Worm (Caenorhabditis elegans): ENCODE measurements around the gene F44E5.4.

The F44E5.4 gene

DNA sequence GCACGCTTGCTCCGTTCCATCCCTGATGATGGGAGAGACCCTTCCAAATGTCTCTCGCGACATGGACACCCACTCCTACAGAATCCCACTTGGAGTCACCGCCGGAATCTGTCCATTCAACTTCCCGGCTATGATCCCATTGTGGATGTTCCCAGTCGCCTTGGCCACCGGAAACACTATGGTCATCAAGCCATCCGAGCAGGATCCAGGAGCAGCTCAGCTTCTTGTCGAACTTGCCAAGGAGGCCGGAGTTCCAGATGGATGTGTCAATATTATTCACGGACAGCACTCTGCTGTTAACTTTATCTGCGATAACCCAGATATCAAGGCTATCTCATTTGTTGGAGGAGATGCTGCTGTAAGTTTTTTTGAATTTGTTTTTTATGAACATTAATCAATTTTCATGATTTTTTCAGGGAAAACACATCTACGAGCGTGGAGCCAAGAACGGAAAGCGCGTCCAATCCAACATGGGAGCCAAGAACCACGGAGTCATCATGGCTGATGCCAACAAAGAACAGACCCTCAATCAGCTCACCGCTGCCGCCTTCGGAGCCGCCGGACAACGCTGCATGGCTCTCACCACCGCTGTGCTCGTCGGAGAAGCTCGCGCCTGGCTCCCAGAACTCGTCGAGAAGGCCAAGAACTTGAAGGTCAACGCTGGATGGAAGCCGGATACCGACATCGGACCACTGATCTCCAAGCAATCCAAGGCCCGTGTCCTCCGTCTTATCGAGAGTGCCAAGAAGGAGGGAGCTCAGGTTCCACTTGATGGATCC, 29.2 kb downstream of the F44E5.4 start:
- no peak for TF ChIP-seq tbx-37 (GFP tag; conservative IDR thresholded peaks at IDR 0.05)
- no peak for TF ChIP-seq pes-1 (GFP tag; IDR thresholded peaks at IDR 0.05)
- TF ChIP-seq B0310.2 (tag; optimal IDR thresholded peaks at IDR 0.05) = no peak
- no peak for TF ChIP-seq scrt-1 (GFP tag; IDR thresholded peaks at IDR 0.05)

- TF ChIP-seq tra-4 (tag; optimal IDR thresholded peaks at IDR 0.05) = no peak
- no peak for TF ChIP-seq sea-1 (GFP tag; conservative IDR thresholded peaks at IDR 0.05)
- TF ChIP-seq B0310.2 (tag; optimal IDR thresholded peaks at IDR 0.05) = no peak
- TF ChIP-seq hmg-4 (GFP tag; optimal IDR thresholded peaks at IDR 0.05) = no peak
- no peak for TF ChIP-seq scrt-1 (GFP tag; IDR thresholded peaks at IDR 0.05)
- no peak for TF ChIP-seq tbx-37 (GFP tag; conservative IDR thresholded peaks at IDR 0.05)
- TF ChIP-seq aly-1 (tag; optimal IDR thresholded peaks at IDR 0.05) = no peak
- no peak for TF ChIP-seq ets-7 (tag; optimal IDR thresholded peaks at IDR 0.05)
- TF ChIP-seq pes-1 (GFP tag; IDR thresholded peaks at IDR 0.05) = no peak
- TF ChIP-seq tbx-11 (GFP tag; IDR thresholded peaks at IDR 0.05) = no peak
- TF ChIP-seq hnd-1 (tag; optimal IDR thresholded peaks at IDR 0.05) = no peak
- TF ChIP-seq ceh-36 (tag; optimal IDR thresholded peaks at IDR 0.05) = no peak
- no peak for TF ChIP-seq hmbx-1 (tag; optimal IDR thresholded peaks at IDR 0.05)
- no peak for TF ChIP-seq flt-1 (GFP tag; IDR thresholded peaks at IDR 0.05)
Observed at ce11 chrII:11728545-11729105, 30.5 kb downstream of the F44E5.4 start, which contains the start of gene alh-8. Gene alh-8, plus strand, starts transcription at chrII:11729055.

- no peak for TF ChIP-seq ama-1 (optimal IDR thresholded peaks at IDR 0.05)
- no peak for TF ChIP-seq sea-1 (GFP tag; conservative IDR thresholded peaks at IDR 0.05)
- TF ChIP-seq hnd-1 (tag; optimal IDR thresholded peaks at IDR 0.05) = no peak
- no peak for TF ChIP-seq F13C5.2 (tag; optimal IDR thresholded peaks at IDR 0.05)
- no peak for TF ChIP-seq ets-7 (tag; optimal IDR thresholded peaks at IDR 0.05)
- no peak for TF ChIP-seq ceh-36 (tag; optimal IDR thresholded peaks at IDR 0.05)
- TF ChIP-seq hmbx-1 (tag; optimal IDR thresholded peaks at IDR 0.05) = no peak
- no peak for TF ChIP-seq tra-4 (tag; optimal IDR thresholded peaks at IDR 0.05)
- no peak for TF ChIP-seq hmg-4 (GFP tag; optimal IDR thresholded peaks at IDR 0.05)
- TF ChIP-seq ceh-13 (GFP tag; optimal IDR thresholded peaks at IDR 0.05) = no peak
- no peak for TF ChIP-seq flt-1 (GFP tag; IDR thresholded peaks at IDR 0.05)
- no peak for TF ChIP-seq pes-1 (GFP tag; IDR thresholded peaks at IDR 0.05)
- TF ChIP-seq scrt-1 (GFP tag; IDR thresholded peaks at IDR 0.05) = no peak
Observed at ce11 chrII:11727438-11727837, 31.7 kb downstream of the F44E5.4 start.

DNA sequence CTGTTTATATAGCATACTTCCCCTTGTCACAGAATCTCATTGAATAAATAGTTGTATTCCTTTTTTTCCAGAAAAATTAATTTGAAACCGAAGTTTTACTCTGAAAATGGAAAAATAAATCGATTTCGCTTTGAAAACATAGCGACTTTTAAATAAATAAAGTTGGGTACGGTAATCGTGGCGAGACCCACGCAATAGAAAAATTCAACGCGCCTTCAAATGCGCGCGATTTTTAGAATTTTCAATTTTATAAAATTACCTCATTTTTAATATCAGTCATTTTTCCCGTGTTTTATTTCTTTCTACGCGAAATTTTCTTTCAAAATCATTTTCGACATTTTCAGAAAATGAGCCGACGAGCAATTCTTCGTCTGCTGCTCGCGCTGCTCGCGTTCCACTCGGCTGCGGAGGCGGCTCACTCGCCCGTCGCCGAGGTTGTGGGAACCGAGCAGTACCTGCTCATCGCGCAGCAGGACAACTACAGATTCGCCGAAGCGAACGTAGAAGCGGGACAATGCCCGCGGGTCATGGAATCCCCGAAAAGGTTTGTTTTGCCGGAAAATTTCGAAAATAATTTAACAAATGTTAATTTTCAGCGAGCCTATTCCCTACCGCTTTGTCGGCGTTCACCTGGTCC, 32.5 kb downstream of the F44E5.4 start, which contains the start of gene F13D12.5:
F13D12.5 (plus strand) TSS at position 345 of the 637 bp plus-strand sequence.
- TF ChIP-seq flt-1 (GFP tag; IDR thresholded peaks at IDR 0.05) (no peak), hmbx-1 (tag; optimal IDR thresholded peaks at IDR 0.05) (no peak), scrt-1 (GFP tag; IDR thresholded peaks at IDR 0.05) (no peak), ceh-36 (tag; optimal IDR thresholded peaks at IDR 0.05) (no peak), ceh-13 (GFP tag; optimal IDR thresholded peaks at IDR 0.05) (no peak), tra-4 (tag; optimal IDR thresholded peaks at IDR 0.05) (peak; percentile 1)

DNA sequence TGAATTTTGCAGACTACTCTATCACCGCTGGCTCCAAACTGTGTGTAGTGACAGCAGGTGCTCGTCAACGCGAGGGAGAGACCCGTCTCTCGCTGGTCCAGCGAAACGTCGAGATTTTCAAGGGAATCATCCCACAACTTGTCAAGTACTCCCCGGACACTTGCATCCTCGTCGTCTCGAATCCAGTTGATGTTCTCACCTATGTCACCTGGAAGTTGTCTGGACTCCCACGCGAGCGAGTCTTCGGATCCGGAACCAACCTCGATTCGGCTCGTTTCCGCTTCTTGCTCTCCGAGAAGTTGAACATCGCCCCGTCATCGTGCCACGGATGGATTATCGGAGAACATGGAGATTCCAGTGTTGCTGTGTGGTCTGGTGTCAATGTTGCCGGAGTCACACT, 33.5 kb downstream of the F44E5.4 start:
- no peak for TF ChIP-seq tbx-37 (GFP tag; conservative IDR thresholded peaks at IDR 0.05)
- no peak for TF ChIP-seq ets-7 (tag; optimal IDR thresholded peaks at IDR 0.05)
- TF ChIP-seq sea-1 (GFP tag; conservative IDR thresholded peaks at IDR 0.05) = no peak
- no peak for TF ChIP-seq B0310.2 (tag; optimal IDR thresholded peaks at IDR 0.05)
- TF ChIP-seq hmbx-1 (tag; optimal IDR thresholded peaks at IDR 0.05) = no peak
- TF ChIP-seq ama-1 (optimal IDR thresholded peaks at IDR 0.05) = no peak
- TF ChIP-seq tbx-11 (GFP tag; IDR thresholded peaks at IDR 0.05) = no peak

DNA sequence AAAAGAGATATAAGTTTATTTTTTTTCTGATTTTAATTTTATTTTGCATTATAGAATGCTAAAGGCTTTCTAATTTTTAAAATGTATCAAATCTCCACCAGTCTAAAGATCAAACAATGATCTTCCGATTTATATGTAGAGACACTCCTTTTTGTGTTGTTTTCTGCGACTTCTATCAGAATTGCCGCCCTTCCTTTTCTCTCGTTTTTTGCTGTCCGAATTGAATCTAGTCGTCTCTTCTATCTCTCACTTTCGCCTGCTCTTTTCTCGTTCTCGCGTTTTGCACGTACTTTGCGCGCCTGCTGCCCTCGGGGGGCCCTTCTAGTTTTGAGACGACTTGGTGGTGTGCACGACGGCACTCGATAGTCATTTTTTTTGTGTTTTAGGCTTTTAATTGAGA, 34.7 kb downstream of the F44E5.4 start:
- no peak for TF ChIP-seq sea-1 (GFP tag; conservative IDR thresholded peaks at IDR 0.05)
- no peak for TF ChIP-seq B0310.2 (tag; optimal IDR thresholded peaks at IDR 0.05)
- no peak for TF ChIP-seq flt-1 (GFP tag; IDR thresholded peaks at IDR 0.05)
- no peak for TF ChIP-seq scrt-1 (GFP tag; IDR thresholded peaks at IDR 0.05)
- no peak for TF ChIP-seq hmg-4 (GFP tag; optimal IDR thresholded peaks at IDR 0.05)
- TF ChIP-seq ceh-13 (GFP tag; optimal IDR thresholded peaks at IDR 0.05) = no peak
- TF ChIP-seq tbx-11 (GFP tag; IDR thresholded peaks at IDR 0.05) = no peak
- TF ChIP-seq hnd-1 (tag; optimal IDR thresholded peaks at IDR 0.05) = no peak
- no peak for TF ChIP-seq aly-1 (tag; optimal IDR thresholded peaks at IDR 0.05)

- TF ChIP-seq ceh-13 (GFP tag; optimal IDR thresholded peaks at IDR 0.05) (no peak), pes-1 (GFP tag; IDR thresholded peaks at IDR 0.05) (no peak)
Observed at ce11 chrII:11723904-11724303, 35.2 kb downstream of the F44E5.4 start, which contains the start of gene ldh-1. Gene ldh-1, plus strand, starts transcription at chrII:11724204.

- TF ChIP-seq ceh-36 (tag; optimal IDR thresholded peaks at IDR 0.05) (no peak), sea-1 (GFP tag; conservative IDR thresholded peaks at IDR 0.05) (no peak), tbx-11 (GFP tag; IDR thresholded peaks at IDR 0.05) (no peak), B0310.2 (tag; optimal IDR thresholded peaks at IDR 0.05) (no peak), ama-1 (optimal IDR thresholded peaks at IDR 0.05) (no peak), flt-1 (GFP tag; IDR thresholded peaks at IDR 0.05) (no peak), pes-1 (GFP tag; IDR thresholded peaks at IDR 0.05) (no peak)
Observed at ce11 chrII:11722164-11722563, 36.9 kb downstream of the F44E5.4 start.
